Fruit fly (Drosophila melanogaster) Kc167 (cell line): Measurements from ENCODE around the gene CG34001.

Experiments used
- Myc ChIP-seq: fragments of >200 bp; optimal IDR thresholded peaks from 2 replicates; lab custom pipeline; 2017; ENCODE audit warnings: missing external identifiers
- psq ChIP-seq: fragments of >200 bp; optimal IDR thresholded peaks from 2 replicates; lab custom pipeline; 2017; ENCODE audit warnings: missing external identifiers
- ttk ChIP-seq: sonication (Bioruptor generic); optimal IDR thresholded peaks from 2 replicates; lab custom pipeline; 2017; ENCODE audit warnings: missing external identifiers

dm6 chr3L:10683899-10684340 is 53.0 kb downstream of the CG34001 start:
- no peak for TF ChIP-seq Myc
- no peak for TF ChIP-seq ttk (lab: Kevin White, UChicago)
- no peak for TF ChIP-seq psq (lab: Kevin White, UChicago)
